Worm (Caenorhabditis elegans) whole organism, L1 larva: ENCODE data around the gene T05A12.3.
A peak's percentile ranks its signal among the peaks of the same experiment; 100 is the strongest.

Experiments
- C16A3.4 ChIP-seq: fragments of 150-350 bp; optimal IDR thresholded peaks from 2 replicates; lab custom pipeline; 2014; ENCODE audit warnings: missing biosample characterization, missing genetic modification characterization
- C34B4.2 ChIP-seq: sonication (generic microtip); optimal IDR thresholded peaks from 2 replicates; lab custom pipeline; 2017; ENCODE audit warnings: mild to moderate bottlenecking, missing genetic modification characterization, missing compliant biosample characterization
- F16B12.6 ChIP-seq: fragments of 150-350 bp; optimal IDR thresholded peaks from 2 replicates; lab custom pipeline; 2014; ENCODE audit warnings: missing biosample characterization, missing genetic modification characterization
- aly-2 ChIP-seq: fragments of 150-350 bp; optimal IDR thresholded peaks from 2 replicates; lab custom pipeline; 2014; ENCODE audit warnings: missing biosample characterization, missing genetic modification characterization
- ceh-8 ChIP-seq: fragments of 200-800 bp; sonication (Bioruptor generic); optimal IDR thresholded peaks from 2 replicates; lab custom pipeline; 2018; ENCODE audit warnings: mild to moderate bottlenecking, missing genetic modification characterization, moderate library complexity, missing compliant biosample characterization
- ceh-82 ChIP-seq, 3 experiments: fragments of 150-350 bp in 1 of 3; sonication (generic microtip) in 2 of 3; optimal IDR thresholded peaks; 2 replicates each; lab custom pipeline; 2014 to 2017; ENCODE audit warnings: missing biosample characterization in 3 of 3, missing genetic modification characterization in 3 of 3
- ceh-88 ChIP-seq: fragments of 200-800 bp; sonication (Bioruptor generic); IDR thresholded peaks from 2 replicates; pipeline ENCODE4 v1.3.6; 2022; ENCODE audit warnings: missing genetic modification characterization, missing compliant biosample characterization
- ceh-90 ChIP-seq: sonication (generic microtip); optimal IDR thresholded peaks from 2 replicates; lab custom pipeline; 2016; ENCODE audit warnings: missing genetic modification characterization, missing compliant biosample characterization
- dpl-1 ChIP-seq, 3 experiments: fragments of 150-350 bp in 2 of 3; sonication (generic microtip) in 1 of 3; optimal IDR thresholded peaks; 2 replicates each; lab custom pipeline; 2014 to 2017; ENCODE audit warnings: missing biosample characterization in 3 of 3, missing genetic modification characterization in 3 of 3, missing genetic modification reagents in 3 of 3
- elt-2 ChIP-seq: sonication (generic microtip); optimal IDR thresholded peaks from 2 replicates; lab custom pipeline; 2016; ENCODE audit warnings: missing genetic modification characterization, mild to moderate bottlenecking, inconsistent platforms, missing compliant biosample characterization, missing genetic modification reagents
- fkh-10 ChIP-seq: sonication (generic microtip); optimal IDR thresholded peaks from 2 replicates; lab custom pipeline; 2017; ENCODE audit warnings: missing biosample characterization, missing genetic modification reagents, missing genetic modification characterization
- fkh-4 ChIP-seq: sonication (generic microtip); optimal IDR thresholded peaks from 2 replicates; lab custom pipeline; 2016; ENCODE audit warnings: missing compliant biosample characterization, missing genetic modification characterization, borderline replicate concordance
- fos-1 ChIP-seq: fragments of 150-350 bp; optimal IDR thresholded peaks from 2 replicates; lab custom pipeline; 2014; ENCODE audit warnings: missing biosample characterization, missing genetic modification characterization
- grh-1 ChIP-seq: fragments of 200-800 bp; sonication (Bioruptor generic); IDR thresholded peaks from 2 replicates; pipeline ENCODE4 v1.3.6; 2022; ENCODE audit warnings: missing genetic modification reagents, missing genetic modification characterization, missing compliant biosample characterization
- hlh-17 ChIP-seq: fragments of 200-800 bp; sonication (Bioruptor generic); optimal IDR thresholded peaks from 2 replicates; lab custom pipeline; 2018; ENCODE audit warnings: missing genetic modification characterization, mild to moderate bottlenecking, missing compliant biosample characterization, moderate library complexity, borderline replicate concordance
- isw-1 ChIP-seq: fragments of 200-800 bp; sonication (Bioruptor generic); IDR thresholded peaks from 2 replicates; pipeline ENCODE4 v1.3.6; 2022; ENCODE audit warnings: missing genetic modification characterization, missing compliant biosample characterization
- lin-15B ChIP-seq: fragments of 150-350 bp; sonication (generic microtip); optimal IDR thresholded peaks from 3 replicates; lab custom pipeline; 2014; ENCODE audit warnings: missing biosample characterization, missing genetic modification characterization
- lin-35 ChIP-seq, 2 experiments: fragments of 150-350 bp; optimal IDR thresholded peaks; 2 replicates each; lab custom pipeline; 2014; ENCODE audit warnings: missing biosample characterization in 2 of 2, missing genetic modification characterization in 2 of 2, missing genetic modification reagents in 2 of 2
- lir-3 ChIP-seq: sonication (generic microtip); optimal IDR thresholded peaks from 2 replicates; lab custom pipeline; 2016; ENCODE audit warnings: mild to moderate bottlenecking, missing genetic modification characterization, moderate library complexity, missing compliant biosample characterization; ENCODE audit not compliant: poor library complexity
- mab-9 ChIP-seq: fragments of 200-800 bp; sonication (Bioruptor generic); IDR thresholded peaks from 2 replicates; pipeline ENCODE4 v1.3.6; 2022; ENCODE audit warnings: missing genetic modification reagents, missing genetic modification characterization, missing compliant biosample characterization
- mep-1 ChIP-seq: fragments of 150-350 bp; optimal IDR thresholded peaks from 2 replicates; lab custom pipeline; 2014; ENCODE audit warnings: missing biosample characterization, missing genetic modification characterization
- nhr-12 ChIP-seq: sonication (generic microtip); optimal IDR thresholded peaks from 2 replicates; lab custom pipeline; 2017; ENCODE audit warnings: missing biosample characterization, missing genetic modification characterization
- nhr-19 ChIP-seq: fragments of 200-800 bp; sonication (Bioruptor generic); conservative IDR thresholded peaks from 2 replicates; pipeline ENCODE4 v1.3.6; 2022; ENCODE audit warnings: missing genetic modification characterization, missing compliant biosample characterization
- nhr-47 ChIP-seq: sonication (generic microtip); optimal IDR thresholded peaks from 2 replicates; lab custom pipeline; 2016; ENCODE audit warnings: mild to moderate bottlenecking, missing genetic modification characterization, moderate library complexity, missing compliant biosample characterization
- nhr-71 ChIP-seq: sonication (generic microtip); optimal IDR thresholded peaks from 2 replicates; lab custom pipeline; 2016; ENCODE audit warnings: mild to moderate bottlenecking, missing genetic modification characterization, moderate library complexity, missing compliant biosample characterization
- nhr-77 ChIP-seq: fragments of 150-350 bp; optimal IDR thresholded peaks from 2 replicates; lab custom pipeline; 2014; ENCODE audit warnings: missing biosample characterization, missing genetic modification characterization
- pax-3 ChIP-seq: fragments of 200-800 bp; sonication (Bioruptor generic); optimal IDR thresholded peaks from 2 replicates; lab custom pipeline; 2018; ENCODE audit warnings: mild to moderate bottlenecking, missing genetic modification characterization, moderate library complexity, missing compliant biosample characterization
- skn-1 ChIP-seq: fragments of 150-350 bp; optimal IDR thresholded peaks from 2 replicates; lab custom pipeline; 2014; ENCODE audit warnings: missing biosample characterization, missing genetic modification characterization
- snpc-4 ChIP-seq: fragments of 150-350 bp; optimal IDR thresholded peaks from 2 replicates; lab custom pipeline; 2014; ENCODE audit warnings: missing biosample characterization, missing genetic modification characterization
- snu-23 ChIP-seq: sonication (generic microtip); optimal IDR thresholded peaks from 2 replicates; lab custom pipeline; 2016; ENCODE audit warnings: missing genetic modification characterization, missing compliant biosample characterization
- sup-37 ChIP-seq: fragments of 200-800 bp; sonication (Bioruptor generic); optimal IDR thresholded peaks from 2 replicates; lab custom pipeline; 2018; ENCODE audit warnings: mild to moderate bottlenecking, missing genetic modification characterization, missing compliant biosample characterization
- swsn-7 ChIP-seq: sonication (generic microtip); optimal IDR thresholded peaks from 2 replicates; lab custom pipeline; 2016; ENCODE audit warnings: missing genetic modification characterization, missing compliant biosample characterization
- tlp-1 ChIP-seq: fragments of 150-350 bp; optimal IDR thresholded peaks from 2 replicates; lab custom pipeline; 2014; ENCODE audit warnings: missing biosample characterization, missing genetic modification characterization
- unc-86 ChIP-seq: sonication (generic microtip); optimal IDR thresholded peaks from 2 replicates; lab custom pipeline; 2016; ENCODE audit warnings: missing genetic modification characterization, missing compliant biosample characterization
- vab-15 ChIP-seq: sonication (generic microtip); optimal IDR thresholded peaks from 2 replicates; lab custom pipeline; 2017; ENCODE audit warnings: missing genotype, mild to moderate bottlenecking, missing genetic modification characterization, missing compliant biosample characterization
- xbp-1 ChIP-seq: sonication (generic microtip); optimal IDR thresholded peaks from 2 replicates; lab custom pipeline; 2016; ENCODE audit warnings: missing genetic modification characterization, missing compliant biosample characterization
- zag-1 ChIP-seq: fragments of 150-350 bp; optimal IDR thresholded peaks from 2 replicates; lab custom pipeline; 2014; ENCODE audit warnings: missing biosample characterization, missing genetic modification characterization
- zip-4 ChIP-seq: fragments of 200-800 bp; sonication (Bioruptor generic); optimal IDR thresholded peaks from 2 replicates; lab custom pipeline; 2018; ENCODE audit warnings: mild to moderate bottlenecking, missing genetic modification characterization, moderate library complexity, missing compliant biosample characterization
- ztf-11 ChIP-seq, 2 experiments: sonication (generic microtip); optimal IDR thresholded peaks; 2 replicates each; lab custom pipeline; 2016 to 2017; ENCODE audit warnings: missing genetic modification characterization in 2 of 2, missing biosample characterization in 1 of 2, missing compliant biosample characterization in 1 of 2

Gene T05A12.3

DNA sequence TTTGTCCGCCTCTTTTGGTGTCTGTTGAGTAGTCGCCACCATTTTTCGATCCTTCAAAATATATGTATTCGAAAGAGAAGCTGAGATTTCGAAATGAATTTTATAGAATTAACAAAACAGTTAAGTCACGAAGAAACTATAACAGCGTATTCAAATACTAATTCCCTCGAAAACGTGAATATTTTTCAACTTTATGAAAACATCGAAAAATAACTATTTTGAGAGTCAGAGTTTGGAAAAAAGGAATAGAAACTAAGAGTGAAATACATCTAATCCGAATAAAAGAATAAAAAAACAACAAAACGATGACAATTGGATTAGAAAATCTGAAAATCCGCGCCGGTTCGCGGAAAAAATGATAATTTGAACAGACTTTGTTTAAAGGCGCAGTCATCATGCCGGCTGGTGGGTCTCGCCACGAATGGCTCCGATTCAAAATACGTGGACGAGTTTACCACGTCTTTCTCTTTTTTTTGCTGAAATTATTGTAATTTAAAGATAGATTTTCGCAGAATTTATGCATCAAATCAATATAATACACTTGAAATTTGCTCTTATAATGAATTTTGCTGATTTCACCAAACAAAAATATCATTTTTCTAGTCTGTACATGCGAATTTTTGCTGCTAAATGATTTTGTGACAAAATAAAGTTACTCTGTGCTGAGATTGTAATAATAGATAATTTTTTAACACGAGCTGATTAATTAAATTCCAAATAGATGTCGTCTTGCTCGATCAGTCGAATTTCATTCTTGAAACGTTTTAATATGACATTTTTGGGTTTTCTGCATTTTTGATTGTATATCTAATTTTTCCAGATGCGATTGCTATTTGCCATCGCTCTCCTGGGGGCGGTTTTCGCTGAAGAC, 22.6 kb upstream of the T05A12.3 start, which contains the start of the genes rpn-1 and ribo-1 (continued):
- TF ChIP-seq F16B12.6 (tag; lab: Kevin White, UChicago) (no peak), nhr-47 (tag; lab: Kevin White, UChicago) (no peak), fkh-10 (GFP tag; lab: Kevin White, UChicago) (no peak), lin-35 (GFP tag; optimal IDR thresholded peaks at IDR 0.05; lab: Kevin White, UChicago) (peak; percentile 55 to 68), sup-37 (GFP tag; lab: Kevin White, UChicago) (no peak), nhr-19 (no peak), hlh-17 (GFP tag; lab: Kevin White, UChicago) (no peak), xbp-1 (tag; lab: Kevin White, UChicago) (peak; percentile 45), isw-1 (GFP tag; lab: Robert Waterston, UW) (peak; percentile 10; the same call in 1 of the 2 replicates), zag-1 (tag; lab: Kevin White, UChicago) (no peak), pax-3 (tag; lab: Kevin White, UChicago) (no peak), lin-15B (tag; lab: Kevin White, UChicago) (peak; percentile 9), snpc-4 (tag; lab: Kevin White, UChicago) (no peak), nhr-77 (tag; lab: Kevin White, UChicago) (no peak), lir-3 (tag; lab: Kevin White, UChicago) (no peak), vab-15 (no peak), elt-2 (no peak), skn-1 (tag; lab: Kevin White, UChicago) (peak; percentile 100), aly-2 (no peak), tlp-1 (tag; lab: Kevin White, UChicago) (no peak), C16A3.4 (tag; lab: Kevin White, UChicago) (no peak), nhr-71 (tag; lab: Kevin White, UChicago) (peak; percentile 16), grh-1 (GFP tag; lab: Robert Waterston, UW) (no peak), dpl-1 (GFP tag; optimal IDR thresholded peaks at IDR 0.05; lab: Kevin White, UChicago) (peak; percentile 15 to 61 (median 53)), mab-9 (GFP tag; lab: Robert Waterston, UW) (no peak), unc-86 (no peak), ceh-90 (tag; lab: Kevin White, UChicago) (no peak), snu-23 (GFP tag; lab: Kevin White, UChicago) (peak; percentile 40), C34B4.2 (no peak), zip-4 (GFP tag; lab: Kevin White, UChicago) (no peak), mep-1 (no peak), swsn-7 (tag; lab: Kevin White, UChicago) (no peak), ceh-82 (tag; optimal IDR thresholded peaks at IDR 0.05; lab: Kevin White, UChicago) (no peak), ceh-88 (GFP tag; lab: Robert Waterston, UW) (no peak), fos-1 (tag; lab: Kevin White, UChicago) (no peak)

DNA sequence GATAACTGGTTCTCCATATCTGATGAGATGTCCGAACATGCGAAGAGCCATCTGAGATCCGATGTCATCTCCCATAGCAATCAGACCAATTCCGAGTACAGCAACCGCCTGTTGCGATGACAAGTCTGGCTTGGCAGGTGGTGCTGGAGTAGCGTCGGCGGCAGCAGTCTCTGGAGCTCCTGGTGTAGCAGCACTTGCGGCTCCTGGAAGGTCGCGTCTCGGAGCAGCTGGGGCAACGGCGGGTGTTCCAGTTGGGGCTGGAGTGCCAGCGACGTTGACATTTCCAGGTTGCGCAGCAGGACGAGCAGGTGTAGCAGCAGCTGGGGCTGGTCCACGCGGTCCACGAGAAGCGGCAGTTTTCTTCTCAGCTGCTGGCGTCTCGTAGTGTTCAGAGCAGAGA, 20.0 kb upstream of the T05A12.3 start:
- no peak for TF ChIP-seq zag-1 (tag; lab: Kevin White, UChicago)
- TF ChIP-seq nhr-12 (tag; lab: Kevin White, UChicago): no peak
- TF ChIP-seq vab-15: no peak
- TF ChIP-seq ztf-11 (tag; optimal IDR thresholded peaks at IDR 0.05; lab: Kevin White, UChicago): no peak
- no peak for TF ChIP-seq fkh-4 (tag; lab: Kevin White, UChicago)
- TF ChIP-seq ceh-8 (GFP tag; lab: Kevin White, UChicago): peak; percentile 55
